Worm (Caenorhabditis elegans): ENCODE measurements around the gene msp-53.

ce11 chrIV:5033276-5033675, 31.6 kb downstream of the msp-53 start, which contains the start of gene C09B9.4:
- TF ChIP-seq lin-39 (tag; optimal IDR thresholded peaks at IDR 0.05) (no peak), elt-1 (tag; optimal IDR thresholded peaks at IDR 0.05) (no peak), ZK546.5 (tag; optimal IDR thresholded peaks at IDR 0.05) (no peak), sem-4 (tag; optimal IDR thresholded peaks at IDR 0.05) (no peak), nhr-237 (tag; optimal IDR thresholded peaks at IDR 0.05) (no peak), unc-39 (tag; optimal IDR thresholded peaks at IDR 0.05) (no peak), unc-62 (GFP tag; optimal IDR thresholded peaks at IDR 0.05) (no peak), snpc-4 (tag; optimal IDR thresholded peaks at IDR 0.05) (no peak), gmeb-1 (tag; optimal IDR thresholded peaks at IDR 0.05) (no peak), ceh-82 (tag; optimal IDR thresholded peaks at IDR 0.05) (no peak), Y55F3AM.14 (GFP tag; optimal IDR thresholded peaks at IDR 0.05) (no peak)

Data from whole organism, L2 larva.